Worm (Caenorhabditis elegans): ENCODE measurements around the gene blos-4.
A peak's percentile ranks its signal among the peaks of the same experiment; 100 is the strongest.

Gene blos-4

DNA sequence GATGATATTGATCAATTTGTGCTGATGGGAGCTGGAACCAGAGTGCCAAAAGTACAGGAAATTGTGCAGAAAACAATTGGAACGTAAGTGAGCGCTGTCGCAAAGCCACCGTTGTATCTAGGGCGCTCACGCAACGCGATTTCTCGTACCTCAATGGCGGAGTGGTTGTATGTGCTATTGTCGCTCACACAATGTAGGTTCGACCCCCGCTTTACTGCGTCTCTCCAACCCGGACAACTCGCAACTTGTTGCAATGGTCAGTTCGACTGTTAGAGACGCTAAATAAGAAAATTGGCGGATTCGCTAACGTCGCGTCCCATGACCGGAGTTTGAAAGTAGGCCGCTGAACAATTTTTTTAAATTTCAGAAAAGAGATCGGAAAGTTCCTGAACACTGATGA lies 3.5 kb downstream of the blos-4 start (continued):
- TF ChIP-seq spr-3 (GFP tag; optimal IDR thresholded peaks at IDR 0.05): peak; percentile 9
- TF ChIP-seq lin-1 (GFP tag; IDR thresholded peaks at IDR 0.05): peak; percentile 76
- peak in 1 of 2 experiments; percentile 35 for TF ChIP-seq lsy-2 (tag; optimal IDR thresholded peaks at IDR 0.05)
- TF ChIP-seq spr-1 (tag; optimal IDR thresholded peaks at IDR 0.05): peak; percentile 45
- peak; percentile 31 for TF ChIP-seq rbr-2 (tag; optimal IDR thresholded peaks at IDR 0.05)
- peak; percentile 77 for TF ChIP-seq snpc-1.2 (GFP tag; IDR thresholded peaks at IDR 0.05)
- peak; percentile 51; the same call in 1 of the 2 replicates for TF ChIP-seq zfp-3 (GFP tag; conservative IDR thresholded peaks at IDR 0.05)
- peak; percentile 73 for TF ChIP-seq mes-2 (tag; optimal IDR thresholded peaks at IDR 0.05; ENCODE audit: poor library complexity, severe bottlenecking)
- TF ChIP-seq dmd-6 (GFP tag; IDR thresholded peaks at IDR 0.05): peak; percentile 38; the same call in 1 of the 2 replicates
- no peak for TF ChIP-seq sdz-12 (GFP tag; optimal IDR thresholded peaks at IDR 0.05)
- TF ChIP-seq mxl-3 (GFP tag; optimal IDR thresholded peaks at IDR 0.05): peak; percentile 56
- TF ChIP-seq cey-2 (tag; optimal IDR thresholded peaks at IDR 0.05; ENCODE audit: borderline replicate concordance, insufficient read depth): no peak
- no peak for TF ChIP-seq aly-2 (tag; optimal IDR thresholded peaks at IDR 0.05)
- peak; percentile 34 for TF ChIP-seq hlh-11 (tag; optimal IDR thresholded peaks at IDR 0.05)
- TF ChIP-seq ZK337.2 (GFP tag; IDR thresholded peaks at IDR 0.05): 0 out of 2 replicates have a peak, but pooled peaks have one; percentile 25
- no peak for TF ChIP-seq ceh-44 (GFP tag; IDR thresholded peaks at IDR 0.05)

ce11 chrII:6250782-6251461 lies 5.9 kb downstream of the blos-4 start, which contains the start of gene phb-2:
TSS of gene phb-2 (plus strand) at chrII:6251411.
- TF ChIP-seq saeg-2 (GFP tag; IDR thresholded peaks at IDR 0.05) (no peak), hif-1 (tag; optimal IDR thresholded peaks at IDR 0.05) (peak in 1 of 2 experiments; percentile 45), madf-5 (GFP tag; IDR thresholded peaks at IDR 0.05) (no peak), lin-38 (GFP tag; IDR thresholded peaks at IDR 0.05) (peak; percentile 73), duxl-1 (tag; optimal IDR thresholded peaks at IDR 0.05; ENCODE audit: poor library complexity) (peak; percentile 40), aly-2 (tag; optimal IDR thresholded peaks at IDR 0.05) (no peak), gei-8 (GFP tag; optimal IDR thresholded peaks at IDR 0.05) (no peak), mdl-1 (tag; optimal IDR thresholded peaks at IDR 0.05) (peak in 1 of 2 experiments; percentile 0), fos-1 (tag; optimal IDR thresholded peaks at IDR 0.05) (no peak), pha-4 (GFP tag; IDR thresholded peaks at IDR 0.05) (peak; percentile 48; the same call in 1 of the 2 replicates), pha-4 (tag; optimal IDR thresholded peaks at IDR 0.05) (peak; percentile 80), lin-13 (GFP tag; optimal IDR thresholded peaks at IDR 0.05) (peak; percentile 63), nhr-25 (tag; optimal IDR thresholded peaks at IDR 0.05; ENCODE audit: borderline replicate concordance, insufficient read depth) (peak; percentile 54), nhr-11 (tag; optimal IDR thresholded peaks at IDR 0.05) (peak; percentile 41), nhr-28 (tag; optimal IDR thresholded peaks at IDR 0.05) (peak; percentile 77), vab-7 (GFP tag; IDR thresholded peaks at IDR 0.05) (0 out of 2 replicates have a peak, but pooled peaks have one; percentile 33), unc-130 (GFP tag; optimal IDR thresholded peaks at IDR 0.05) (peak; percentile 55), spr-1 (tag; optimal IDR thresholded peaks at IDR 0.05) (no peak), T26A8.4 (GFP tag; IDR thresholded peaks at IDR 0.05) (peak; percentile 70), rbr-2 (tag; optimal IDR thresholded peaks at IDR 0.05) (peak; percentile 68), nhr-77 (tag; optimal IDR thresholded peaks at IDR 0.05) (peak; percentile 52), lin-39 (tag; optimal IDR thresholded peaks at IDR 0.05) (no peak), dve-1 (tag; optimal IDR thresholded peaks at IDR 0.05; ENCODE audit: insufficient read depth) (peak; percentile 50), mes-2 (tag; optimal IDR thresholded peaks at IDR 0.05; ENCODE audit: poor library complexity, severe bottlenecking) (peak; percentile 87), dpl-1 (GFP tag; optimal IDR thresholded peaks at IDR 0.05) (peak; percentile 94), php-3 (GFP tag; IDR thresholded peaks at IDR 0.05) (0 out of 2 replicates have a peak, but pooled peaks have one; percentile 34), nhr-6 (tag; optimal IDR thresholded peaks at IDR 0.05) (peak; percentile 79), hmg-1.1 (GFP tag; IDR thresholded peaks at IDR 0.05) (peak; percentile 77), ama-1 (optimal IDR thresholded peaks at IDR 0.05) (peak; percentile 60), spr-3 (GFP tag; optimal IDR thresholded peaks at IDR 0.05) (no peak), egl-27 (tag; optimal IDR thresholded peaks at IDR 0.05) (no peak), F37D6.2 (tag; optimal IDR thresholded peaks at IDR 0.05) (no peak), nhr-102 (tag; optimal IDR thresholded peaks at IDR 0.05) (peak; percentile 23), hlh-30 (tag; optimal IDR thresholded peaks at IDR 0.05; ENCODE audit: insufficient read depth) (peak; percentile 81), aha-1 (tag) (peak; percentile 95), hlh-11 (tag; optimal IDR thresholded peaks at IDR 0.05) (peak; percentile 53)
